Fruit fly (Drosophila melanogaster) S2 (cell line): ENCODE results near the gene CG6709.

Experiments
- CG8478 ChIP-seq: fragments of >200 bp; optimal IDR thresholded peaks from 2 replicates; lab custom pipeline; 2018
- CTCF ChIP-seq, 2 experiments: fragments of >200 bp; optimal IDR thresholded peaks; 2 replicates each; lab custom pipeline; 2018

DNA sequence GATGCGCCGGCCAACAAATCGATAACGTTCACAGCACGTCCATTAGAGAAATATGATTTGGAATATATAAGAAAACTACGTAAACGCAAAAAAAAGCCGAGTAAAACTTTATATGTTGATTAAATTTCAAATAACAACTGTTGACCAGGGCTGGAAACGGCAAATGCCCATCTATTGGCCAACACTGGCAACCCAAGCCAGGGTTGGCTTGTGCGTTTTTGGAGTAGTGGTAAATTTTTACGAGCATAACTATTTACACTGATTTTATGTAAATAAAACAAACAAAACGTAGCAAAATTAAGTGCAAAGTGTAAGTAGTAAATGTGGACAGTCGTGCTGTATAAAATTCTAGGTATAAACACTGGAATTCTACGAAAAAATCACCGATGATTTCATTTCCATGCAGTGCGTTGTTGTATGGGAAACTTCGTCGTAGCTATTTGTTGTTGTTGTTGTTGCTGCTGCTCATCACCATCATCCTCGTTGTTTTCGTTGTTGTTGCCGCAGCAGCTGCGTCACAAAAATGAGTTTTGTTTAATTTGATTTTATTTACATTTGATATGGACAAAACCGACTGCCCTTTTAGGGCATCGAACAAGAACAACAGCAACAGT, 4.6 kb upstream of the CG6709 start, which contains the start of gene nudE:
- TF ChIP-seq CG8478 (lab: Kevin White, UChicago) (no peak), CTCF (optimal IDR thresholded peaks at IDR 0.05; lab: Kevin White, UChicago) (peak in 1 of 2 experiments; percentile 41)
